Worm (Caenorhabditis elegans) whole organism, early embryonic: ENCODE measurements around the gene eif-3.K.

Experiments
- aly-1 ChIP-seq: sonication (generic microtip); optimal IDR thresholded peaks from 2 replicates; lab custom pipeline; 2016; ENCODE audit warnings: missing genetic modification characterization, missing compliant biosample characterization
- ama-1 ChIP-seq: fragments of 150-350 bp; optimal IDR thresholded peaks from 2 replicates; lab custom pipeline; 2014
- ceh-13 ChIP-seq: fragments of 200-800 bp; sonication (Bioruptor generic); optimal IDR thresholded peaks from 2 replicates; lab custom pipeline; 2018; ENCODE audit warnings: mild to moderate bottlenecking, missing genetic modification characterization, missing compliant biosample characterization
- ceh-36 ChIP-seq: sonication (generic microtip); optimal IDR thresholded peaks from 2 replicates; lab custom pipeline; 2016; ENCODE audit warnings: missing genetic modification characterization, inconsistent platforms, missing compliant biosample characterization
- flt-1 ChIP-seq: fragments of 200-800 bp; sonication (Bioruptor generic); IDR thresholded peaks from 2 replicates; pipeline ENCODE4 v1.3.6; 2022; ENCODE audit warnings: missing genetic modification characterization, missing compliant biosample characterization
- hmbx-1 ChIP-seq: sonication (generic microtip); optimal IDR thresholded peaks from 2 replicates; lab custom pipeline; 2016; ENCODE audit warnings: mild to moderate bottlenecking, missing genetic modification characterization, missing compliant biosample characterization
- hnd-1 ChIP-seq: sonication (generic microtip); optimal IDR thresholded peaks from 2 replicates; lab custom pipeline; 2016; ENCODE audit warnings: missing genetic modification characterization, missing compliant biosample characterization
- scrt-1 ChIP-seq: fragments of 200-800 bp; sonication (Bioruptor generic); IDR thresholded peaks from 2 replicates; pipeline ENCODE4 v1.3.6; 2022; ENCODE audit warnings: missing genetic modification characterization, missing compliant biosample characterization

ce11 chrV:12974047-12974446, 20.2 kb downstream of the eif-3.K start:
- TF ChIP-seq flt-1 (GFP tag; lab: Robert Waterston, UW) (no peak), hmbx-1 (tag; lab: Kevin White, UChicago) (no peak), ama-1 (no peak), aly-1 (tag; lab: Kevin White, UChicago) (no peak), ceh-13 (GFP tag; lab: Kevin White, UChicago) (no peak), hnd-1 (tag; lab: Kevin White, UChicago) (no peak), scrt-1 (GFP tag; lab: Robert Waterston, UW) (no peak), ceh-36 (tag; lab: Kevin White, UChicago) (no peak)
